Fruit fly (Drosophila melanogaster) whole organism, prepupa: ENCODE data around the gene CG6225.

ENCODE experiments used
- Blimp-1 ChIP-seq: fragments of 200-800 bp; sonication (Bioruptor generic); optimal IDR thresholded peaks from 3 replicates; lab custom pipeline; 2017; ENCODE audit warnings: missing biosample characterization, missing genetic modification characterization, mild to moderate bottlenecking, moderate library complexity, missing genetic modification reagents
- CG11294 ChIP-seq: fragments of 200-800 bp; sonication (Bioruptor generic); IDR thresholded peaks from 2 replicates; pipeline ENCODE4 v1.3.6; 2022; ENCODE audit warnings: missing biosample characterization, missing genetic modification characterization
- CG4318 ChIP-seq: fragments of 200-800 bp; sonication (Bioruptor generic); optimal IDR thresholded peaks from 3 replicates; lab custom pipeline; 2017; ENCODE audit warnings: missing biosample characterization, mild to moderate bottlenecking, missing genetic modification characterization
- CG6276 ChIP-seq: fragments of 200-800 bp; sonication (Bioruptor generic); optimal IDR thresholded peaks from 2 replicates; lab custom pipeline; 2017; ENCODE audit warnings: missing biosample characterization, mild to moderate bottlenecking, missing genetic modification characterization
- CG6854 ChIP-seq: fragments of 200-800 bp; sonication (Bioruptor generic); optimal IDR thresholded peaks from 2 replicates; lab custom pipeline; 2017; ENCODE audit warnings: missing biosample characterization, mild to moderate bottlenecking, missing genetic modification characterization
- Met ChIP-seq: fragments of 200-800 bp; sonication (Bioruptor generic); optimal IDR thresholded peaks from 3 replicates; lab custom pipeline; 2016; ENCODE audit warnings: missing biosample characterization, missing genetic modification characterization
- OdsH ChIP-seq: fragments of 200-800 bp; sonication (Bioruptor generic); optimal IDR thresholded peaks from 3 replicates; lab custom pipeline; 2016; ENCODE audit warnings: missing biosample characterization, missing genetic modification characterization
- Sox15 ChIP-seq: fragments of 200-800 bp; sonication (Bioruptor generic); optimal IDR thresholded peaks from 3 replicates; lab custom pipeline; 2016; ENCODE audit warnings: missing biosample characterization, missing genetic modification characterization
- dsx ChIP-seq: fragments of 200-800 bp; optimal IDR thresholded peaks from 3 replicates; lab custom pipeline; 2019; ENCODE audit warnings: missing biosample characterization, mild to moderate bottlenecking, missing genetic modification characterization, moderate library complexity; ENCODE audit not compliant: poor library complexity, severe bottlenecking
- lz ChIP-seq: fragments of 200-800 bp; sonication (Bioruptor generic); optimal IDR thresholded peaks from 3 replicates; lab custom pipeline; 2016; ENCODE audit warnings: missing biosample characterization, missing genetic modification characterization

- TF ChIP-seq Sox15 (GFP tag; lab: Kevin White, UChicago) (no peak), Met (GFP tag; lab: Kevin White, UChicago) (no peak), Blimp-1 (GFP tag; lab: Kevin White, UChicago) (no peak), lz (GFP tag; lab: Kevin White, UChicago) (no peak), CG6276 (no peak), dsx (GFP tag; lab: Kevin White, UChicago) (no peak), CG4318 (no peak), OdsH (GFP tag; lab: Kevin White, UChicago) (no peak), CG6854 (GFP tag; lab: Kevin White, UChicago) (no peak), CG11294 (GFP tag; lab: Robert Waterston, UW) (no peak)
Measured at dm6 chr3R:12656946-12657566, 2.7 kb downstream of the CG6225 start.
